Worm (Caenorhabditis elegans) whole organism, young adult: ENCODE measurements around the gene idi-1.
A peak's percentile ranks its signal among the peaks of the same experiment; 100 is the strongest.

Experiments
- B0035.1 ChIP-seq: sonication (generic microtip); optimal IDR thresholded peaks from 2 replicates; lab custom pipeline; 2016; ENCODE audit warnings: missing genetic modification characterization, mild to moderate bottlenecking, missing compliant biosample characterization, missing genotype, missing genetic modification reagents
- C06A6.2 ChIP-seq: fragments of 200-800 bp; sonication (Bioruptor generic); conservative IDR thresholded peaks from 2 replicates; pipeline ENCODE4 v1.3.6; 2022; ENCODE audit warnings: missing genetic modification characterization, missing compliant biosample characterization
- C17E4.6 ChIP-seq: fragments of 200-800 bp; sonication (Bioruptor generic); IDR thresholded peaks from 2 replicates; pipeline ENCODE4 v1.3.6; 2022; ENCODE audit warnings: missing genetic modification reagents, missing genetic modification characterization, missing compliant biosample characterization
- F10E7.11 ChIP-seq: sonication (generic microtip); optimal IDR thresholded peaks from 2 replicates; lab custom pipeline; 2017; ENCODE audit warnings: mild to moderate bottlenecking, missing genetic modification characterization, moderate library complexity, missing compliant biosample characterization
- F22D6.2 ChIP-seq: sonication (generic microtip); optimal IDR thresholded peaks from 2 replicates; lab custom pipeline; 2016; ENCODE audit warnings: mild to moderate bottlenecking, missing genetic modification characterization, missing compliant biosample characterization
- F23B12.7 ChIP-seq: sonication (generic microtip); optimal IDR thresholded peaks from 2 replicates; lab custom pipeline; 2017; ENCODE audit warnings: missing genetic modification characterization, mild to moderate bottlenecking, missing compliant biosample characterization, antibody characterized with exemption, moderate library complexity; ENCODE audit not compliant: insufficient read depth
- F33H1.4 ChIP-seq: fragments of 200-800 bp; sonication (Bioruptor generic); IDR thresholded peaks from 2 replicates; pipeline ENCODE4 v1.3.6; 2022; ENCODE audit warnings: missing genetic modification reagents, missing genetic modification characterization, missing compliant biosample characterization
- F39B2.1 ChIP-seq: fragments of 200-800 bp; sonication (Bioruptor generic); IDR thresholded peaks from 2 replicates; pipeline ENCODE4 v1.3.6; 2022; ENCODE audit warnings: missing genetic modification reagents, missing genetic modification characterization, missing compliant biosample characterization
- F52B5.7 ChIP-seq: sonication (generic microtip); optimal IDR thresholded peaks from 2 replicates; lab custom pipeline; 2016; ENCODE audit warnings: mild to moderate bottlenecking, missing genetic modification characterization, missing compliant biosample characterization
- F57A8.1 ChIP-seq: fragments of 200-800 bp; sonication (Bioruptor generic); optimal IDR thresholded peaks from 2 replicates; lab custom pipeline; 2018; ENCODE audit warnings: mild to moderate bottlenecking, missing genetic modification characterization, moderate library complexity, missing compliant biosample characterization
- T26A5.8 ChIP-seq: sonication (generic microtip); optimal IDR thresholded peaks from 2 replicates; lab custom pipeline; 2016; ENCODE audit warnings: missing genetic modification characterization, missing compliant biosample characterization
- Y53G8AR.9 ChIP-seq: fragments of 200-800 bp; sonication (Bioruptor generic); conservative IDR thresholded peaks from 2 replicates; pipeline ENCODE4 v1.3.6; 2022; ENCODE audit warnings: missing genetic modification reagents, missing genetic modification characterization, missing compliant biosample characterization
- Y67H2A.10 ChIP-seq: fragments of 200-800 bp; sonication (Bioruptor generic); conservative IDR thresholded peaks from 2 replicates; pipeline ENCODE4 v1.3.6; 2022; ENCODE audit warnings: missing genetic modification reagents, missing genetic modification characterization, missing compliant biosample characterization
- Y95B8A.8 ChIP-seq: fragments of 200-800 bp; sonication (Bioruptor generic); IDR thresholded peaks from 2 replicates; pipeline ENCODE4 v1.3.6; 2022; ENCODE audit warnings: missing genetic modification reagents, missing genetic modification characterization, missing compliant biosample characterization
- ZK185.1 ChIP-seq: sonication (generic microtip); optimal IDR thresholded peaks from 2 replicates; lab custom pipeline; 2016; ENCODE audit warnings: mild to moderate bottlenecking, missing genetic modification characterization, missing compliant biosample characterization; ENCODE audit not compliant: poor library complexity, severe bottlenecking
- akir-1 ChIP-seq: fragments of 200-800 bp; sonication (Bioruptor generic); optimal IDR thresholded peaks from 2 replicates; lab custom pipeline; 2018; ENCODE audit warnings: mild to moderate bottlenecking, missing genetic modification characterization, moderate library complexity, missing compliant biosample characterization
- aptf-3 ChIP-seq: fragments of 200-800 bp; sonication (Bioruptor generic); IDR thresholded peaks from 2 replicates; pipeline ENCODE4 v1.3.6; 2022; ENCODE audit warnings: missing genetic modification characterization, missing compliant biosample characterization
- atf-7 ChIP-seq: sonication (generic microtip); optimal IDR thresholded peaks from 2 replicates; lab custom pipeline; 2017; ENCODE audit warnings: mild to moderate bottlenecking, missing genetic modification characterization, missing compliant biosample characterization
- athp-1 ChIP-seq: sonication (generic microtip); optimal IDR thresholded peaks from 2 replicates; lab custom pipeline; 2017; ENCODE audit warnings: mild to moderate bottlenecking, missing genetic modification characterization, missing compliant biosample characterization
- ccch-3 ChIP-seq: fragments of 200-800 bp; sonication (Bioruptor generic); optimal IDR thresholded peaks from 2 replicates; lab custom pipeline; 2018; ENCODE audit warnings: mild to moderate bottlenecking, missing genetic modification characterization, missing compliant biosample characterization
- cebp-2 ChIP-seq: fragments of 200-800 bp; sonication (Bioruptor generic); IDR thresholded peaks from 2 replicates; pipeline ENCODE4 v1.3.6; 2022; ENCODE audit warnings: missing genetic modification characterization, missing compliant biosample characterization
- ceh-40 ChIP-seq: fragments of 200-800 bp; sonication (Bioruptor generic); IDR thresholded peaks from 2 replicates; pipeline ENCODE4 v1.3.6; 2022; ENCODE audit warnings: missing genetic modification characterization, missing compliant biosample characterization
- dpff-1 ChIP-seq: sonication (generic microtip); optimal IDR thresholded peaks from 2 replicates; lab custom pipeline; 2017; ENCODE audit warnings: mild to moderate bottlenecking, missing genetic modification characterization, missing compliant biosample characterization
- dpl-1 ChIP-seq: fragments of 150-350 bp; optimal IDR thresholded peaks from 2 replicates; lab custom pipeline; 2014; ENCODE audit warnings: missing biosample characterization, missing genetic modification reagents, missing genetic modification characterization
- egl-18 ChIP-seq: fragments of 200-800 bp; sonication (Bioruptor generic); IDR thresholded peaks from 2 replicates; pipeline ENCODE4 v1.3.6; 2022; ENCODE audit warnings: missing genetic modification reagents, missing genetic modification characterization, missing compliant biosample characterization
- egrh-3 ChIP-seq: fragments of 200-800 bp; sonication (Bioruptor generic); IDR thresholded peaks from 2 replicates; pipeline ENCODE4 v1.3.6; 2022; ENCODE audit warnings: missing genetic modification reagents, missing genetic modification characterization, missing compliant biosample characterization
- ets-4 ChIP-seq: fragments of 200-800 bp; sonication (Bioruptor generic); optimal IDR thresholded peaks from 2 replicates; lab custom pipeline; 2018; ENCODE audit warnings: mild to moderate bottlenecking, missing genetic modification characterization, missing compliant biosample characterization
- fkh-3 ChIP-seq: sonication (generic microtip); optimal IDR thresholded peaks from 2 replicates; lab custom pipeline; 2016; ENCODE audit warnings: mild to moderate bottlenecking, missing genetic modification characterization, missing compliant biosample characterization
- gei-17 ChIP-seq: fragments of 200-800 bp; sonication (Bioruptor generic); optimal IDR thresholded peaks from 2 replicates; lab custom pipeline; 2018; ENCODE audit warnings: mild to moderate bottlenecking, missing genetic modification characterization, missing compliant biosample characterization
- hlh-12 ChIP-seq: sonication (generic microtip); optimal IDR thresholded peaks from 2 replicates; lab custom pipeline; 2016; ENCODE audit warnings: missing genetic modification characterization, missing compliant biosample characterization
- hmg-20 ChIP-seq: fragments of 200-800 bp; sonication (Bioruptor generic); IDR thresholded peaks from 2 replicates; pipeline ENCODE4 v1.3.6; 2022; ENCODE audit warnings: missing genetic modification reagents, missing genetic modification characterization, missing compliant biosample characterization
- hsf-1 ChIP-seq: fragments of 200-800 bp; sonication (Bioruptor generic); IDR thresholded peaks from 2 replicates; pipeline ENCODE4 v1.3.6; 2022; ENCODE audit warnings: missing genetic modification reagents, missing genetic modification characterization, missing compliant biosample characterization
- lag-1 ChIP-seq: fragments of 200-800 bp; sonication (Bioruptor generic); IDR thresholded peaks from 2 replicates; pipeline ENCODE4 v1.3.6; 2022; ENCODE audit warnings: missing genetic modification reagents, missing genetic modification characterization, missing compliant biosample characterization
- let-526 ChIP-seq: fragments of 200-800 bp; sonication (Bioruptor generic); IDR thresholded peaks from 2 replicates; pipeline ENCODE4 v1.3.6; 2022; ENCODE audit warnings: missing genetic modification reagents, missing genetic modification characterization, missing compliant biosample characterization
- lin-26 ChIP-seq: fragments of 200-800 bp; sonication (Bioruptor generic); IDR thresholded peaks from 2 replicates; pipeline ENCODE4 v1.3.6; 2022; ENCODE audit warnings: missing genetic modification reagents, missing genetic modification characterization, missing compliant biosample characterization
- lin-54 ChIP-seq: fragments of 200-800 bp; sonication (Bioruptor generic); optimal IDR thresholded peaks from 2 replicates; lab custom pipeline; 2018; ENCODE audit warnings: mild to moderate bottlenecking, missing genetic modification characterization, missing compliant biosample characterization
- lir-1 ChIP-seq: fragments of 200-800 bp; sonication (Bioruptor generic); conservative IDR thresholded peaks from 2 replicates; pipeline ENCODE4 v1.3.6; 2022; ENCODE audit warnings: missing genetic modification reagents, missing genetic modification characterization, missing compliant biosample characterization
- nfya-1 ChIP-seq: sonication (generic microtip); optimal IDR thresholded peaks from 2 replicates; lab custom pipeline; 2017; ENCODE audit warnings: antibody characterized with exemption, missing compliant biosample characterization, missing genetic modification characterization, borderline replicate concordance; ENCODE audit not compliant: insufficient read depth
- nhr-120 ChIP-seq: fragments of 200-800 bp; sonication (Bioruptor generic); IDR thresholded peaks from 2 replicates; pipeline ENCODE4 v1.3.6; 2022; ENCODE audit warnings: missing genetic modification characterization, missing compliant biosample characterization
- nhr-27 ChIP-seq: fragments of 200-800 bp; sonication (Bioruptor generic); optimal IDR thresholded peaks from 2 replicates; lab custom pipeline; 2018; ENCODE audit warnings: mild to moderate bottlenecking, missing genetic modification characterization, moderate library complexity, missing compliant biosample characterization
- rpc-1 ChIP-seq, 2 experiments: fragments of 150-350 bp in 1 of 2; sonication (generic microtip) in 1 of 2; optimal IDR thresholded peaks; 2 replicates each; lab custom pipeline; 2014 to 2018; ENCODE audit warnings: missing biosample characterization in 1 of 2, missing genetic modification characterization in 1 of 2, missing genetic modification reagents in 1 of 2, missing genotype in 1 of 2
- sea-2 ChIP-seq: fragments of 200-800 bp; sonication (Bioruptor generic); IDR thresholded peaks from 2 replicates; pipeline ENCODE4 v1.3.6; 2022; ENCODE audit warnings: missing genetic modification characterization, missing compliant biosample characterization
- snpc-1.3 ChIP-seq: sonication (generic microtip); optimal IDR thresholded peaks from 2 replicates; lab custom pipeline; 2017; ENCODE audit warnings: missing genetic modification characterization, mild to moderate bottlenecking, missing compliant biosample characterization, antibody characterized with exemption, moderate library complexity, missing genotype, missing genetic modification reagents; ENCODE audit not compliant: insufficient read depth
- sptf-2 ChIP-seq: fragments of 200-800 bp; sonication (Bioruptor generic); optimal IDR thresholded peaks from 2 replicates; lab custom pipeline; 2018; ENCODE audit warnings: mild to moderate bottlenecking, missing genetic modification characterization, missing compliant biosample characterization
- tbx-9 ChIP-seq: sonication (generic microtip); optimal IDR thresholded peaks from 2 replicates; lab custom pipeline; 2016; ENCODE audit warnings: borderline replicate concordance, missing genetic modification characterization, inconsistent platforms, missing compliant biosample characterization
- unc-130 ChIP-seq: sonication (generic microtip); optimal IDR thresholded peaks from 2 replicates; lab custom pipeline; 2016; ENCODE audit warnings: missing genetic modification reagents, missing genetic modification characterization, missing compliant biosample characterization
- ztf-18 ChIP-seq: sonication (generic microtip); optimal IDR thresholded peaks from 2 replicates; lab custom pipeline; 2016; ENCODE audit warnings: missing genotype, mild to moderate bottlenecking, missing genetic modification characterization, missing compliant biosample characterization
- ztf-22 ChIP-seq: fragments of 200-800 bp; sonication (Bioruptor generic); optimal IDR thresholded peaks from 2 replicates; lab custom pipeline; 2018; ENCODE audit warnings: mild to moderate bottlenecking, missing genetic modification characterization, moderate library complexity, missing compliant biosample characterization

idi-1 gene

ce11 chrIII:8130177-8130902, 38.8 kb downstream of the idi-1 start, which contains the start of the genes rpl-21 and C14B9.10 (continued):
- peak; percentile 83 for TF ChIP-seq F23B12.7
- no peak for TF ChIP-seq gei-17 (GFP tag; lab: Kevin White, UChicago)
- no peak for TF ChIP-seq dpff-1
- TF ChIP-seq lin-54 = peak; percentile 80
- no peak for TF ChIP-seq F52B5.7 (tag; lab: Kevin White, UChicago)
- TF ChIP-seq nhr-120 (GFP tag; lab: Robert Waterston, UW) = no peak
- no peak for TF ChIP-seq T26A5.8 (tag; lab: Kevin White, UChicago)
- no peak for TF ChIP-seq tbx-9 (tag; lab: Kevin White, UChicago)
- no peak for TF ChIP-seq cebp-2 (GFP tag; lab: Robert Waterston, UW)
- no peak for TF ChIP-seq egrh-3 (GFP tag; lab: Robert Waterston, UW)
- no peak for TF ChIP-seq akir-1 (GFP tag; lab: Kevin White, UChicago)
- peak; percentile 52; the same call in 1 of the 2 replicates for TF ChIP-seq Y53G8AR.9 (GFP tag; lab: Robert Waterston, UW)
- TF ChIP-seq ztf-18 = peak; percentile 55
- peak; percentile 35 for TF ChIP-seq athp-1 (tag; lab: Kevin White, UChicago)
- TF ChIP-seq dpl-1 = peak; percentile 30
- TF ChIP-seq Y67H2A.10 = no peak
- TF ChIP-seq aptf-3 (GFP tag; lab: Robert Waterston, UW) = no peak
- TF ChIP-seq nhr-27 (tag; lab: Kevin White, UChicago) = no peak
- TF ChIP-seq unc-130 (GFP tag; lab: Kevin White, UChicago) = peak; percentile 34
- no peak for TF ChIP-seq atf-7
- no peak for TF ChIP-seq ets-4 (GFP tag; lab: Kevin White, UChicago)
- TF ChIP-seq hlh-12 (tag; lab: Kevin White, UChicago) = no peak
- TF ChIP-seq F33H1.4 (GFP tag; lab: Robert Waterston, UW) = peak; percentile 98
- no peak for TF ChIP-seq sptf-2 (GFP tag; lab: Kevin White, UChicago)
- no peak for TF ChIP-seq Y95B8A.8 (GFP tag; lab: Robert Waterston, UW)
- no peak for TF ChIP-seq hmg-20
- peak; percentile 93 for TF ChIP-seq snpc-1.3
- TF ChIP-seq C17E4.6 (GFP tag; lab: Robert Waterston, UW) = peak; percentile 25; the same call in 1 of the 2 replicates
- no peak for TF ChIP-seq B0035.1
- no peak for TF ChIP-seq C06A6.2
- no peak for TF ChIP-seq fkh-3 (tag; lab: Kevin White, UChicago)
- TF ChIP-seq ceh-40 (GFP tag; lab: Robert Waterston, UW) = no peak
- TF ChIP-seq lir-1 (GFP tag; lab: Robert Waterston, UW) = peak; percentile 20; the same call in 1 of the 2 replicates
- no peak for TF ChIP-seq F57A8.1 (GFP tag; lab: Kevin White, UChicago)
- TF ChIP-seq lag-1 = no peak
- no peak for TF ChIP-seq F22D6.2 (tag; lab: Kevin White, UChicago)
- no peak for TF ChIP-seq rpc-1 (optimal IDR thresholded peaks at IDR 0.05; lab: Kevin White, UChicago)
- TF ChIP-seq rpc-1 (tag; optimal IDR thresholded peaks at IDR 0.05; lab: Kevin White, UChicago) = no peak
- no peak for TF ChIP-seq egl-18 (GFP tag; lab: Robert Waterston, UW)
- no peak for TF ChIP-seq nfya-1 (tag; lab: Kevin White, UChicago)
- TF ChIP-seq ZK185.1 (tag; lab: Kevin White, UChicago) = peak; percentile 66
- no peak for TF ChIP-seq ztf-22 (GFP tag; lab: Kevin White, UChicago)
- no peak for TF ChIP-seq F39B2.1
- TF ChIP-seq hsf-1 (GFP tag; lab: Robert Waterston, UW) = peak; percentile 19; the same call in 1 of the 2 replicates
- no peak for TF ChIP-seq F10E7.11 (tag; lab: Kevin White, UChicago)
- TF ChIP-seq lin-26 (GFP tag; lab: Robert Waterston, UW) = no peak
- TF ChIP-seq ccch-3 (GFP tag; lab: Kevin White, UChicago) = no peak
- no peak for TF ChIP-seq sea-2
- TF ChIP-seq let-526 (GFP tag; lab: Robert Waterston, UW) = no peak
